Worm (Caenorhabditis elegans): ENCODE data around the gene M163.5.

DNA sequence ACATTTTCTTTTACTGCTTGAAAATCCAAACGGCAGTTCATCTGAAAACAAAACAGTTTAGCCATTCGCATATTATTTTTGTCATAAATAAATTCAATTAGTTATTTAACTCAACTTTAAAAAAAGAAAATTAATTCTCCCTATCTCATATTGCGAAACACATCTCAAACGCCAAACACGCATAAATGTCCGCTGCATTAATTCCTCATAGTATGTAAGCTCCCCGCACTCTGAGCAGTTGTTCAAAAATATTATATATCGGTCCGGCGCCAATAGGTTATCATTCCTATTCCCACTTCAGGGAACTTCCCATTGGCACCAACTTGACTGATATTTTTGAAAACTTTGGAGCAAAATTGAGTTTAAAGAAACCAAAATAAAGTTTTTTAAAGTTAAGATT lies 4.4 kb downstream of the M163.5 start:
- TF ChIP-seq aha-1 (tag) (no peak), unc-39 (tag; optimal IDR thresholded peaks at IDR 0.05) (no peak), ZK337.2 (GFP tag; IDR thresholded peaks at IDR 0.05) (no peak), egl-27 (tag; optimal IDR thresholded peaks at IDR 0.05) (no peak), nhr-102 (tag; optimal IDR thresholded peaks at IDR 0.05) (no peak), fos-1 (tag; optimal IDR thresholded peaks at IDR 0.05) (no peak), T26A8.4 (GFP tag; IDR thresholded peaks at IDR 0.05) (no peak), dmd-9 (GFP tag; IDR thresholded peaks at IDR 0.05) (no peak), zfp-2 (tag; optimal IDR thresholded peaks at IDR 0.05) (no peak), lin-29 (GFP tag; IDR thresholded peaks at IDR 0.05) (no peak)
